Fruit fly (Drosophila melanogaster): ENCODE data around the gene ChAT.
A peak's percentile ranks its signal among the peaks of the same experiment; 100 is the strongest.

The ChAT gene

DNA sequence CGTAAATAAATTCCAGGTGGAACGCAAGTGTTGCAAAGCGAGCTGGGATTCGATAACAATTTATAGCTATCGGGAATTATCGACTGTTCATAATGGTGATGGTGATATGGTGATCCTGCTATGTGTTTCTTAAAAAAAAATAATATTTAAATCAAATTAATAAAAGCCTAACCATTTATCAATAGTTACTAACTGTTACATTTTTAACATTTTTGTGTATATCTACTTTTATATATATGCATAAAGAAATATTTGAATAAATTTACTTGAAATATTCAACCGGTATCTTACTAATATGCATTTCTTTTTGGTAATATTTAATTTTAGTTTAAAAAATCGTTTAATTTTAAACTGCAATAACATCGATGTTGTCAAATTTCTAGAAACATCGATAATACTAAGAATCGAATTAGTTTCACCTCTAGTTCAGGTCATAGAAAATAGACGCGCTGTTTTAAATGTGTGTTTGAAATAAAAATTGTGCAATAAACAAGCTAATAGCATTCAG, 40.7 kb downstream of the ChAT start, which contains the start of the genes PGS1 and gwl (continued):
- TF ChIP-seq hkb (optimal IDR thresholded peaks at IDR 0.05): no peak
- TF ChIP-seq hkb (GFP tag; IDR thresholded peaks at IDR 0.05): peak; percentile 65
- no peak; the same call in 2 of the 3 replicates for TF ChIP-seq Opbp (GFP tag; IDR thresholded peaks at IDR 0.05; ENCODE audit: partially characterized antibody)
- TF ChIP-seq CG11560 (tag; IDR thresholded peaks at IDR 0.05): peak; percentile 61
- no peak for TF ChIP-seq kni (GFP tag; optimal IDR thresholded peaks at IDR 0.05)
- TF ChIP-seq Oli (tag; optimal IDR thresholded peaks at IDR 0.05): no peak
- peak; percentile 62 to 82 for TF ChIP-seq dpn (GFP tag; optimal IDR thresholded peaks at IDR 0.05)
- peak; percentile 62 for TF ChIP-seq croc (GFP tag; conservative IDR thresholded peaks at IDR 0.05)
- no peak for TF ChIP-seq CG7556 (GFP tag; optimal IDR thresholded peaks at IDR 0.05)
- no peak for TF ChIP-seq CG8944 (GFP tag; optimal IDR thresholded peaks at IDR 0.05)
- TF ChIP-seq Dbx (GFP tag; IDR thresholded peaks at IDR 0.05): peak; percentile 88
- TF ChIP-seq gcm2 (GFP tag; optimal IDR thresholded peaks at IDR 0.05): no peak
- peak; percentile 46 for TF ChIP-seq Ets97D (GFP tag; optimal IDR thresholded peaks at IDR 0.05)
- TF ChIP-seq wdn (GFP tag; IDR thresholded peaks at IDR 0.05): peak; percentile 52; the same call in 1 of the 2 replicates
- no peak for TF ChIP-seq CG10147 (GFP tag; optimal IDR thresholded peaks at IDR 0.05)
- peak; percentile 82 for TF ChIP-seq Xrp1 (GFP tag; IDR thresholded peaks at IDR 0.05)
- peak; percentile 52; the same call in 1 of the 3 replicates for TF ChIP-seq Mrtf (GFP tag; IDR thresholded peaks at IDR 0.05)
- TF ChIP-seq CG13424 (tag; optimal IDR thresholded peaks at IDR 0.05): peak; percentile 81
- TF ChIP-seq amos (GFP tag; IDR thresholded peaks at IDR 0.05; ENCODE audit: partially characterized antibody): peak; percentile 46; the same call in 1 of the 2 replicates
- TF ChIP-seq Ssrp (tag; optimal IDR thresholded peaks at IDR 0.05): peak; percentile 79
- no peak for TF ChIP-seq unpg (GFP tag; optimal IDR thresholded peaks at IDR 0.05)
- TF ChIP-seq CG31224 (GFP tag; IDR thresholded peaks at IDR 0.05): peak; percentile 68
- no peak for TF ChIP-seq schlank (tag; optimal IDR thresholded peaks at IDR 0.05)
- peak; percentile 90 for TF ChIP-seq CG30403 (GFP tag; optimal IDR thresholded peaks at IDR 0.05)
- no peak for TF ChIP-seq CG17568 (GFP tag; optimal IDR thresholded peaks at IDR 0.05)
- no peak for TF ChIP-seq Blimp-1 (GFP tag; optimal IDR thresholded peaks at IDR 0.05)
- peak; percentile 77; the same call in 2 of the 3 replicates for TF ChIP-seq CG11093 (GFP tag; IDR thresholded peaks at IDR 0.05)
- peak; percentile 84 for TF ChIP-seq esg (GFP tag; conservative IDR thresholded peaks at IDR 0.05)
- TF ChIP-seq grn (GFP tag; optimal IDR thresholded peaks at IDR 0.05): no peak
- TF ChIP-seq CG4424 (GFP tag; optimal IDR thresholded peaks at IDR 0.05): peak; percentile 78
- no peak for TF ChIP-seq NC2α (GFP tag; optimal IDR thresholded peaks at IDR 0.05)
- TF ChIP-seq B-H1 (GFP tag; IDR thresholded peaks at IDR 0.05): peak; percentile 71
- TF ChIP-seq CG14667 (GFP tag; IDR thresholded peaks at IDR 0.05): peak; percentile 72
- TF ChIP-seq ro (GFP tag; IDR thresholded peaks at IDR 0.05): peak; percentile 58; the same call in 1 of the 2 replicates
- peak; percentile 54 for TF ChIP-seq CG18619 (GFP tag; optimal IDR thresholded peaks at IDR 0.05)
- peak; percentile 78 for TF ChIP-seq CG13775 (GFP tag; optimal IDR thresholded peaks at IDR 0.05)
- TF ChIP-seq Dp (GFP tag; optimal IDR thresholded peaks at IDR 0.05): peak; percentile 76
- peak; percentile 80 for TF ChIP-seq CG1602 (GFP tag; optimal IDR thresholded peaks at IDR 0.05)
- no peak for TF ChIP-seq CG11504 (tag; optimal IDR thresholded peaks at IDR 0.05)
- peak; percentile 45 for TF ChIP-seq CG15514 (GFP tag; optimal IDR thresholded peaks at IDR 0.05)
- no peak for TF ChIP-seq Elba2 (GFP tag; optimal IDR thresholded peaks at IDR 0.05)
- no peak for TF ChIP-seq CG18262 (tag; optimal IDR thresholded peaks at IDR 0.05)
- no peak for TF ChIP-seq Nf-YC (tag; optimal IDR thresholded peaks at IDR 0.05)
- TF ChIP-seq stc (GFP tag; IDR thresholded peaks at IDR 0.05): peak; percentile 69
- no peak for TF ChIP-seq hb (GFP tag; IDR thresholded peaks at IDR 0.05; ENCODE audit: partially characterized antibody)
- no peak for TF ChIP-seq chinmo (GFP tag; IDR thresholded peaks at IDR 0.05; ENCODE audit: partially characterized antibody)
- TF ChIP-seq Oaz (GFP tag; IDR thresholded peaks at IDR 0.05): peak; percentile 66
- TF ChIP-seq MTF-1 (GFP tag; optimal IDR thresholded peaks at IDR 0.05; ENCODE audit: borderline replicate concordance): no peak
- TF ChIP-seq Hmx (GFP tag; optimal IDR thresholded peaks at IDR 0.05): no peak
- TF ChIP-seq CTCF (GFP tag; optimal IDR thresholded peaks at IDR 0.05): no peak
- TF ChIP-seq CG10267 (tag; optimal IDR thresholded peaks at IDR 0.05): peak; percentile 94

Data from whole organism, embryonic.